Worm (Caenorhabditis elegans) whole organism, L1 larva: ENCODE measurements around the gene Y42H9AR.4.

ENCODE experiments used
- C04F5.9 ChIP-seq: sonication (generic microtip); optimal IDR thresholded peaks from 2 replicates; lab custom pipeline; 2016; ENCODE audit warnings: missing genetic modification characterization, missing compliant biosample characterization
- F16B12.6 ChIP-seq: fragments of 150-350 bp; optimal IDR thresholded peaks from 2 replicates; lab custom pipeline; 2014; ENCODE audit warnings: missing biosample characterization, missing genetic modification characterization
- Y116A8C.19 ChIP-seq: sonication (generic microtip); optimal IDR thresholded peaks from 2 replicates; lab custom pipeline; 2016; ENCODE audit warnings: missing compliant biosample characterization, missing genetic modification characterization, borderline replicate concordance
- aha-1 ChIP-seq: fragments of 150-350 bp; optimal IDR thresholded peaks from 2 replicates; lab custom pipeline; 2014; ENCODE audit warnings: missing biosample characterization, missing genetic modification characterization
- ama-1 ChIP-seq: fragments of 150-350 bp; optimal IDR thresholded peaks from 2 replicates; lab custom pipeline; 2014
- blmp-1 ChIP-seq: fragments of 150-350 bp; optimal IDR thresholded peaks from 2 replicates; lab custom pipeline; 2014; ENCODE audit warnings: missing biosample characterization, missing genetic modification characterization
- ceh-63 ChIP-seq: fragments of 200-800 bp; sonication (Bioruptor generic); optimal IDR thresholded peaks from 2 replicates; lab custom pipeline; 2018; ENCODE audit warnings: mild to moderate bottlenecking, missing genetic modification characterization, missing compliant biosample characterization
- ceh-82 ChIP-seq, 3 experiments: fragments of 150-350 bp in 1 of 3; sonication (generic microtip) in 2 of 3; optimal IDR thresholded peaks; 2 replicates each; lab custom pipeline; 2014 to 2017; ENCODE audit warnings: missing biosample characterization in 3 of 3, missing genetic modification characterization in 3 of 3
- ceh-90 ChIP-seq: sonication (generic microtip); optimal IDR thresholded peaks from 2 replicates; lab custom pipeline; 2016; ENCODE audit warnings: missing genetic modification characterization, missing compliant biosample characterization
- ces-1 ChIP-seq: fragments of 150-350 bp; optimal IDR thresholded peaks from 2 replicates; lab custom pipeline; 2014; ENCODE audit warnings: missing biosample characterization, missing genetic modification reagents, missing genetic modification characterization
- dpl-1 ChIP-seq, 3 experiments: fragments of 150-350 bp in 2 of 3; sonication (generic microtip) in 1 of 3; optimal IDR thresholded peaks; 2 replicates each; lab custom pipeline; 2014 to 2017; ENCODE audit warnings: missing biosample characterization in 3 of 3, missing genetic modification characterization in 3 of 3, missing genetic modification reagents in 3 of 3
- dsc-1 ChIP-seq: sonication (generic microtip); optimal IDR thresholded peaks from 2 replicates; lab custom pipeline; 2016; ENCODE audit warnings: mild to moderate bottlenecking, missing genetic modification characterization, missing compliant biosample characterization
- efl-3 ChIP-seq: fragments of 200-800 bp; sonication (Bioruptor generic); optimal IDR thresholded peaks from 2 replicates; lab custom pipeline; 2018; ENCODE audit warnings: mild to moderate bottlenecking, missing genetic modification characterization, missing compliant biosample characterization
- egl-13 ChIP-seq: sonication (generic microtip); optimal IDR thresholded peaks from 2 replicates; lab custom pipeline; 2016; ENCODE audit warnings: missing genotype, missing genetic modification reagents, missing genetic modification characterization, missing compliant biosample characterization
- elt-2 ChIP-seq: sonication (generic microtip); optimal IDR thresholded peaks from 2 replicates; lab custom pipeline; 2016; ENCODE audit warnings: missing genetic modification characterization, mild to moderate bottlenecking, inconsistent platforms, missing compliant biosample characterization, missing genetic modification reagents
- ets-5 ChIP-seq: fragments of 200-800 bp; sonication (Bioruptor generic); IDR thresholded peaks from 2 replicates; pipeline ENCODE4 v1.3.6; 2022; ENCODE audit warnings: missing genetic modification characterization, missing compliant biosample characterization
- fkh-4 ChIP-seq: sonication (generic microtip); optimal IDR thresholded peaks from 2 replicates; lab custom pipeline; 2016; ENCODE audit warnings: missing compliant biosample characterization, missing genetic modification characterization, borderline replicate concordance
- fkh-8 ChIP-seq: sonication (generic microtip); optimal IDR thresholded peaks from 2 replicates; lab custom pipeline; 2016; ENCODE audit warnings: mild to moderate bottlenecking, missing genetic modification characterization, missing compliant biosample characterization
- grh-1 ChIP-seq: fragments of 200-800 bp; sonication (Bioruptor generic); IDR thresholded peaks from 2 replicates; pipeline ENCODE4 v1.3.6; 2022; ENCODE audit warnings: missing genetic modification reagents, missing genetic modification characterization, missing compliant biosample characterization
- hlh-17 ChIP-seq: fragments of 200-800 bp; sonication (Bioruptor generic); optimal IDR thresholded peaks from 2 replicates; lab custom pipeline; 2018; ENCODE audit warnings: missing genetic modification characterization, mild to moderate bottlenecking, missing compliant biosample characterization, moderate library complexity, borderline replicate concordance
- irx-1 ChIP-seq: sonication (generic microtip); optimal IDR thresholded peaks from 2 replicates; lab custom pipeline; 2016; ENCODE audit warnings: missing genetic modification characterization, missing compliant biosample characterization
- isw-1 ChIP-seq: fragments of 200-800 bp; sonication (Bioruptor generic); IDR thresholded peaks from 2 replicates; pipeline ENCODE4 v1.3.6; 2022; ENCODE audit warnings: missing genetic modification characterization, missing compliant biosample characterization
- jun-1 ChIP-seq: fragments of 150-350 bp; optimal IDR thresholded peaks from 2 replicates; lab custom pipeline; 2014; ENCODE audit warnings: missing biosample characterization, missing genetic modification reagents, missing genetic modification characterization
- lin-13 ChIP-seq: fragments of 150-350 bp; optimal IDR thresholded peaks from 2 replicates; lab custom pipeline; 2014; ENCODE audit warnings: missing biosample characterization, missing genetic modification reagents, missing genetic modification characterization
- lin-35 ChIP-seq, 2 experiments: fragments of 150-350 bp; optimal IDR thresholded peaks; 2 replicates each; lab custom pipeline; 2014; ENCODE audit warnings: missing biosample characterization in 2 of 2, missing genetic modification characterization in 2 of 2, missing genetic modification reagents in 2 of 2
- lir-3 ChIP-seq: sonication (generic microtip); optimal IDR thresholded peaks from 2 replicates; lab custom pipeline; 2016; ENCODE audit warnings: mild to moderate bottlenecking, missing genetic modification characterization, moderate library complexity, missing compliant biosample characterization; ENCODE audit not compliant: poor library complexity
- mdl-1 ChIP-seq, 2 experiments: fragments of 150-350 bp; optimal IDR thresholded peaks; 2 replicates each; lab custom pipeline; 2014 to 2017; ENCODE audit warnings: missing biosample characterization in 2 of 2, missing genetic modification characterization in 2 of 2, inconsistent platforms in 1 of 2
- nhr-12 ChIP-seq: sonication (generic microtip); optimal IDR thresholded peaks from 2 replicates; lab custom pipeline; 2017; ENCODE audit warnings: missing biosample characterization, missing genetic modification characterization
- nhr-19 ChIP-seq: fragments of 200-800 bp; sonication (Bioruptor generic); conservative IDR thresholded peaks from 2 replicates; pipeline ENCODE4 v1.3.6; 2022; ENCODE audit warnings: missing genetic modification characterization, missing compliant biosample characterization
- nhr-20 ChIP-seq: sonication (generic microtip); optimal IDR thresholded peaks from 2 replicates; lab custom pipeline; 2016; ENCODE audit warnings: mild to moderate bottlenecking, missing genetic modification characterization, missing compliant biosample characterization
- nhr-237 ChIP-seq: fragments of 150-350 bp; optimal IDR thresholded peaks from 2 replicates; lab custom pipeline; 2014; ENCODE audit warnings: missing biosample characterization, missing genetic modification characterization
- nhr-76 ChIP-seq: sonication (generic microtip); optimal IDR thresholded peaks from 2 replicates; lab custom pipeline; 2017; ENCODE audit warnings: missing biosample characterization, missing genetic modification characterization
- nhr-77 ChIP-seq: fragments of 150-350 bp; optimal IDR thresholded peaks from 2 replicates; lab custom pipeline; 2014; ENCODE audit warnings: missing biosample characterization, missing genetic modification characterization
- nhr-84 ChIP-seq: sonication (generic microtip); optimal IDR thresholded peaks from 2 replicates; lab custom pipeline; 2017; ENCODE audit warnings: missing biosample characterization, missing genetic modification characterization
- pag-3 ChIP-seq: sonication (generic microtip); optimal IDR thresholded peaks from 2 replicates; lab custom pipeline; 2017; ENCODE audit warnings: missing genetic modification characterization, mild to moderate bottlenecking, missing compliant biosample characterization, antibody characterized with exemption, borderline replicate concordance; ENCODE audit not compliant: insufficient read depth
- pax-3 ChIP-seq: fragments of 200-800 bp; sonication (Bioruptor generic); optimal IDR thresholded peaks from 2 replicates; lab custom pipeline; 2018; ENCODE audit warnings: mild to moderate bottlenecking, missing genetic modification characterization, moderate library complexity, missing compliant biosample characterization
- pqm-1 ChIP-seq: sonication (generic microtip); optimal IDR thresholded peaks from 3 replicates; lab custom pipeline; 2017; ENCODE audit warnings: missing biosample characterization, missing genetic modification characterization
- rnt-1 ChIP-seq: sonication (generic microtip); optimal IDR thresholded peaks from 2 replicates; lab custom pipeline; 2016; ENCODE audit warnings: mild to moderate bottlenecking, missing genetic modification characterization, moderate library complexity, missing compliant biosample characterization
- skn-1 ChIP-seq: fragments of 150-350 bp; optimal IDR thresholded peaks from 2 replicates; lab custom pipeline; 2014; ENCODE audit warnings: missing biosample characterization, missing genetic modification characterization
- snpc-4 ChIP-seq: fragments of 150-350 bp; optimal IDR thresholded peaks from 2 replicates; lab custom pipeline; 2014; ENCODE audit warnings: missing biosample characterization, missing genetic modification characterization
- sptf-1 ChIP-seq: fragments of 150-350 bp; optimal IDR thresholded peaks from 2 replicates; lab custom pipeline; 2014; ENCODE audit warnings: missing biosample characterization, missing genetic modification characterization
- swsn-7 ChIP-seq: sonication (generic microtip); optimal IDR thresholded peaks from 2 replicates; lab custom pipeline; 2016; ENCODE audit warnings: missing genetic modification characterization, missing compliant biosample characterization
- unc-130 ChIP-seq: fragments of 150-350 bp; optimal IDR thresholded peaks from 2 replicates; lab custom pipeline; 2017; ENCODE audit warnings: missing biosample characterization, missing genetic modification characterization, inconsistent platforms
- unc-30 ChIP-seq: sonication (generic microtip); optimal IDR thresholded peaks from 2 replicates; lab custom pipeline; 2017; ENCODE audit warnings: missing biosample characterization, missing genetic modification characterization
- unc-86 ChIP-seq: sonication (generic microtip); optimal IDR thresholded peaks from 2 replicates; lab custom pipeline; 2016; ENCODE audit warnings: missing genetic modification characterization, missing compliant biosample characterization
- vab-15 ChIP-seq: sonication (generic microtip); optimal IDR thresholded peaks from 2 replicates; lab custom pipeline; 2017; ENCODE audit warnings: missing genotype, mild to moderate bottlenecking, missing genetic modification characterization, missing compliant biosample characterization
- zip-4 ChIP-seq: fragments of 200-800 bp; sonication (Bioruptor generic); optimal IDR thresholded peaks from 2 replicates; lab custom pipeline; 2018; ENCODE audit warnings: mild to moderate bottlenecking, missing genetic modification characterization, moderate library complexity, missing compliant biosample characterization
- ztf-11 ChIP-seq, 2 experiments: sonication (generic microtip); optimal IDR thresholded peaks; 2 replicates each; lab custom pipeline; 2016 to 2017; ENCODE audit warnings: missing genetic modification characterization in 2 of 2, missing biosample characterization in 1 of 2, missing compliant biosample characterization in 1 of 2

The Y42H9AR.4 gene

DNA sequence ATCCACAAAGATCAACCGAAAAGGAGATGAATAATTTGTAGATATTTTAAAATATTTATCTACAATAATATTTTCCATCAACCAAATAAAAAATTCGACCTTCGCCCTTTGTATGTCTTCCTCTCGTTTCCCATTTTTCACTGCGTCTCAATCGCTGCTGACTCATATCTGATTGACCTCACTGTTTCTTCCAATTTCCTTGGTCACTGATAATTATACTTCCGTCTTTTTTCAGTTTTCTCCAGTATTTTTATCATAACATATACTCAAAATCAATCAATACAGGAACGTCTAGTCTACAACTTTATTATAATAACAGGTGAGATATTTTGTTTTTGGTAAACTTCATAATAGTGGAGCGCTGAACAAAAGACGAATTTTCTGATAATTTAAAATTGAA lies 27.0 kb upstream of the Y42H9AR.4 start, which contains the start of gene pmk-3:
Gene pmk-3 (plus strand): TSS at position 236 of the 400 bp plus-strand sequence.
- TF ChIP-seq sptf-1 (tag; lab: Kevin White, UChicago) (no peak), aha-1 (tag; lab: Kevin White, UChicago) (no peak), blmp-1 (tag; lab: Kevin White, UChicago) (peak; percentile 2)

DNA sequence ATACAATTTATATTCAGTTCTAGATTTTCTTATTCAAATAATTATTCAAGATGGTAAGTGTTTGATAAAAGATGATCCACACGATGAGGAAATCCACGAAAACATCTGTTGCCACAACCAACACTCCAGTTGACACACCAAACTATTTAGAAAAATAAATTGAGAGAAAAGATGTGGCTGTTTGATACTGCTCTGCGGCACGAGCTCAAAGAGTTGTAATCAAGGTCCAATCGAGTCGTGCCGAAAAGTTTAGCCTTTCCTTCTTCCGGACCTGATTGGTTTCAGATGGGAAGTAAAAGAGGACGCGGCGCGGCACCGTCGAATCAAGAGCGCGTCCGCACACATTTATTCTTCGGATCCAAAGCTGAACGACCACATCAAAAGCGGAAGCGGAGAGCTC lies 24.5 kb upstream of the Y42H9AR.4 start:
- peak; percentile 93 for TF ChIP-seq dsc-1 (tag; lab: Kevin White, UChicago)
- no peak for TF ChIP-seq nhr-76 (tag; lab: Kevin White, UChicago)
- peak; percentile 74 for TF ChIP-seq fkh-4 (tag; lab: Kevin White, UChicago)

DNA sequence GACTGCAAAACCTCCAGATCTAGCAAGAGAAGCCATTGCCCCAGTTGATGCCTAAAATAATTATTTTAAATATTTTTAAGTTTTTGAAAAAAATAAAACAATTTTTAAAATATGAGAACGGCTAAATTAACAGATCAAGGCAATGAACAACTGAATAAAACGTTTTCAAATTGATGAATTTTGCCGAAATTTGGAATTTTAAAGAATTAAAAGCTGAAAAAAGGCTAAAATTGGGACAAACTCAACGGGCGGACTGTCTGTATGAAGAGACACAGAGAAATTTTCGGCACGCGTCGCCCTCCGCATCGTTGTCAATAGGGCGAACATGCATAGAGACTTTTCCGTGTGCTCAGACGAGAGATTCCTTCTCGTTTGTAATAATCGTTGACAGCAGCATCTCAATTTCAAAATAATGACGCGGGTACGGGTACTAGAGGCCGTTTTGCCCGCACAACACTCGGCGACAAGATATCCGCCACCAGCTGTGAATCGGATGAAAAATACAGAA lies 24.0 kb upstream of the Y42H9AR.4 start, which contains the start of the genes isp-1 and islo-1:
Gene isp-1 (minus strand): TSS at position 51 of the 508 bp plus-strand sequence.
Gene islo-1 (plus strand): TSS at position 385 of the 508 bp plus-strand sequence.
- TF ChIP-seq ces-1 (GFP tag; lab: Kevin White, UChicago) (no peak), jun-1 (tag; lab: Kevin White, UChicago) (no peak), lin-35 (GFP tag; optimal IDR thresholded peaks at IDR 0.05; lab: Kevin White, UChicago) (peak; percentile 69 to 77), Y116A8C.19 (tag; lab: Kevin White, UChicago) (no peak), ztf-11 (tag; optimal IDR thresholded peaks at IDR 0.05; lab: Kevin White, UChicago) (no peak), nhr-20 (tag; lab: Kevin White, UChicago) (peak; percentile 52), rnt-1 (tag; lab: Kevin White, UChicago) (peak; percentile 56), ama-1 (lab: Kevin White, UChicago) (no peak), vab-15 (tag; lab: Kevin White, UChicago) (no peak), aha-1 (tag; lab: Kevin White, UChicago) (no peak), nhr-77 (peak; percentile 63), fkh-8 (tag; lab: Kevin White, UChicago) (peak; percentile 1), hlh-17 (no peak), nhr-19 (GFP tag; lab: Robert Waterston, UW) (no peak), dpl-1 (GFP tag; optimal IDR thresholded peaks at IDR 0.05; lab: Kevin White, UChicago) (peak; percentile 25 to 58 (median 46)), ceh-90 (tag; lab: Kevin White, UChicago) (no peak), nhr-76 (tag; lab: Kevin White, UChicago) (no peak), lir-3 (no peak), nhr-84 (tag; lab: Kevin White, UChicago) (no peak), egl-13 (tag; lab: Kevin White, UChicago) (no peak), unc-130 (tag; lab: Kevin White, UChicago) (peak; percentile 33), nhr-237 (tag; lab: Kevin White, UChicago) (no peak), mdl-1 (tag; optimal IDR thresholded peaks at IDR 0.05; lab: Kevin White, UChicago) (peak in 1 of 2 experiments; percentile 73), ets-5 (GFP tag; lab: Robert Waterston, UW) (no peak), ceh-82 (tag; optimal IDR thresholded peaks at IDR 0.05; lab: Kevin White, UChicago) (peak in 2 of 3 experiments; percentile 28 to 75), ceh-63 (no peak), grh-1 (GFP tag; lab: Robert Waterston, UW) (no peak), C04F5.9 (tag; lab: Kevin White, UChicago) (no peak), pqm-1 (tag; lab: Kevin White, UChicago) (no peak), unc-86 (tag; lab: Kevin White, UChicago) (no peak), elt-2 (no peak), sptf-1 (tag; lab: Kevin White, UChicago) (no peak), efl-3 (no peak), irx-1 (tag; lab: Kevin White, UChicago) (peak; percentile 34), pax-3 (tag; lab: Kevin White, UChicago) (no peak), unc-30 (tag; lab: Kevin White, UChicago) (no peak), nhr-12 (tag; lab: Kevin White, UChicago) (no peak), snpc-4 (peak; percentile 6), F16B12.6 (tag; lab: Kevin White, UChicago) (peak; percentile 24), zip-4 (GFP tag; lab: Kevin White, UChicago) (no peak), pag-3 (tag; lab: Kevin White, UChicago) (no peak), isw-1 (peak; percentile 8; the same call in 1 of the 2 replicates), skn-1 (peak; percentile 4), lin-13 (peak; percentile 26), swsn-7 (tag; lab: Kevin White, UChicago) (peak; percentile 24)
